Fruit fly (Drosophila melanogaster) whole organism, embryonic: ENCODE results near the gene Vha68-1.

ENCODE experiments used
- Abd-B ChIP-seq: fragments of 200-800 bp; sonication (Bioruptor generic); optimal IDR thresholded peaks from 2 replicates; lab custom pipeline; 2018; ENCODE audit warnings: missing biosample characterization, mild to moderate bottlenecking, missing genetic modification characterization, moderate library complexity
- CG10366 ChIP-seq: fragments of 200-800 bp; sonication (Bioruptor generic); IDR thresholded peaks from 2 replicates; pipeline ENCODE4 v1.3.6; 2022; ENCODE audit warnings: missing biosample characterization, missing genetic modification characterization
- CG17361 ChIP-seq: fragments of 200-800 bp; sonication (Bioruptor generic); IDR thresholded peaks from 3 replicates; pipeline ENCODE4 v1.3.6; 2022; ENCODE audit warnings: missing biosample characterization, missing genetic modification characterization
- CG2875 ChIP-seq: fragments of 200-800 bp; sonication (Bioruptor generic); optimal IDR thresholded peaks from 2 replicates; lab custom pipeline; 2017; ENCODE audit warnings: missing biosample characterization, mild to moderate bottlenecking, missing genetic modification characterization, missing genetic modification reagents
- CG3838 ChIP-seq: fragments of 200-800 bp; sonication (Bioruptor generic); optimal IDR thresholded peaks from 3 replicates; lab custom pipeline; 2016; ENCODE audit warnings: missing biosample characterization, missing genetic modification characterization
- Dref ChIP-seq: fragments of 200-800 bp; sonication (Bioruptor generic); IDR thresholded peaks from 2 replicates; pipeline ENCODE4 v1.3.6; 2022; ENCODE audit warnings: missing biosample characterization, missing genetic modification characterization
- Fer3 ChIP-seq: fragments of 200-800 bp; sonication (Bioruptor generic); optimal IDR thresholded peaks from 2 replicates; lab custom pipeline; 2018; ENCODE audit warnings: missing biosample characterization, mild to moderate bottlenecking, missing genetic modification characterization, moderate library complexity
- GATAe ChIP-seq: fragments of 200-800 bp; sonication (Bioruptor generic); conservative IDR thresholded peaks from 2 replicates; pipeline ENCODE4 v1.3.6; 2022; ENCODE audit warnings: missing biosample characterization, missing genetic modification characterization
- Trl ChIP-seq, 3 experiments: fragments of >200 bp in 2 of 3; fragments of 200-800 bp in 1 of 3; sonication (Bioruptor generic) in 1 of 3; optimal IDR thresholded peaks; 2 replicates in 1 of 3; 3 replicates in 2 of 3; lab custom pipeline; 2016 to 2017; ENCODE audit warnings: missing biosample characterization in 1 of 3, missing genetic modification characterization in 1 of 3
- bab2 ChIP-seq: fragments of 200-800 bp; sonication (Bioruptor generic); optimal IDR thresholded peaks from 2 replicates; lab custom pipeline; 2016; ENCODE audit warnings: missing biosample characterization, missing genetic modification characterization
- emc ChIP-seq: fragments of 200-800 bp; sonication (Bioruptor generic); optimal IDR thresholded peaks from 2 replicates; lab custom pipeline; 2016; ENCODE audit warnings: missing biosample characterization, missing genetic modification characterization
- nau ChIP-seq: fragments of 200-800 bp; sonication (Bioruptor generic); optimal IDR thresholded peaks from 3 replicates; lab custom pipeline; 2017; ENCODE audit warnings: missing biosample characterization, mild to moderate bottlenecking, missing genetic modification characterization, missing genetic modification reagents
- pb ChIP-seq: fragments of 200-800 bp; sonication (Bioruptor generic); optimal IDR thresholded peaks from 3 replicates; lab custom pipeline; 2016; ENCODE audit warnings: missing biosample characterization, missing genetic modification characterization
- sim ChIP-seq: fragments of 200-800 bp; sonication (Bioruptor generic); IDR thresholded peaks from 2 replicates; pipeline ENCODE4 v1.3.6; 2022; ENCODE audit warnings: missing biosample characterization, missing genetic modification characterization

dm6 chr2L:12969569-12969968 is 34.3 kb downstream of the Vha68-1 start:
- TF ChIP-seq Dref (GFP tag; lab: Robert Waterston, UW) (no peak), Trl (optimal IDR thresholded peaks at IDR 0.05; lab: Kevin White, UChicago) (no peak), Trl (GFP tag; optimal IDR thresholded peaks at IDR 0.05; lab: Kevin White, UChicago) (no peak), CG2875 (GFP tag; lab: Kevin White, UChicago) (no peak), GATAe (GFP tag; lab: Robert Waterston, UW) (no peak), Fer3 (tag; lab: Kevin White, UChicago) (no peak), CG3838 (GFP tag; lab: Kevin White, UChicago) (no peak), pb (GFP tag; lab: Kevin White, UChicago) (no peak), Abd-B (GFP tag; lab: Kevin White, UChicago) (no peak), emc (no peak), CG10366 (GFP tag; lab: Robert Waterston, UW) (no peak), CG17361 (GFP tag; lab: Robert Waterston, UW) (no peak), nau (GFP tag; lab: Kevin White, UChicago) (no peak), bab2 (GFP tag; lab: Kevin White, UChicago) (no peak), sim (GFP tag; lab: Robert Waterston, UW) (no peak)
